Worm (Caenorhabditis elegans) whole organism, L1 larva: Measurements from ENCODE around the gene str-158.

Experiments
- hlh-4 ChIP-seq: sonication (generic microtip); optimal IDR thresholded peaks from 2 replicates; lab custom pipeline; 2016; ENCODE audit warnings: mild to moderate bottlenecking, missing genetic modification characterization, missing compliant biosample characterization
- snpc-4 ChIP-seq: fragments of 150-350 bp; optimal IDR thresholded peaks from 2 replicates; lab custom pipeline; 2014; ENCODE audit warnings: missing biosample characterization, missing genetic modification characterization
- unc-86 ChIP-seq: sonication (generic microtip); optimal IDR thresholded peaks from 2 replicates; lab custom pipeline; 2016; ENCODE audit warnings: missing genetic modification characterization, missing compliant biosample characterization

DNA sequence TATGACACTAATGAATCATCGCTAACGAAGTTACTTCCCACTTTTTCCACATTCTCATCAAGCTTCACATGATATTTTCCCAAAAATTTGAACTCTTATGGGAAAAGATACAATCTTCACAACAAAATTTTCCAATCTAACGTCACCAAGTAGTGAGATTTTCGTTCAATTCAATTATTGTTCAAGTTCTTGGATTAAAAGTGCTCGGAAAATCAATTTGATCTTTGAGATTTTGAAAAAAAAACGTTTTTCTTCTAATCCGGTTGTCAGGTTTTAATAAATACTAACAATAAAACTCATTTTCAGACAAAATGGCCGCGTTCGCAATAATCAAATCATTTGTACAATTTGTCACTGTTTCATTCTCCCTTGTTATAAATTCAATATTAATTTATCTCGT, 16.2 kb downstream of the str-158 start, which contains the start of gene str-153:
- TF ChIP-seq hlh-4: no peak
- TF ChIP-seq snpc-4: no peak
- no peak for TF ChIP-seq unc-86 (tag; lab: Kevin White, UChicago)
